Worm (Caenorhabditis elegans) whole organism, L4 larva: ENCODE data around the gene abhd-5.2.

Experiments used
- R02D3.7 ChIP-seq: fragments of 150-350 bp; sonication (generic microtip); optimal IDR thresholded peaks from 3 replicates; lab custom pipeline; 2014; ENCODE audit warnings: missing biosample characterization, missing genetic modification characterization
- T26A8.4 ChIP-seq: fragments of 200-800 bp; sonication (Bioruptor generic); IDR thresholded peaks from 2 replicates; pipeline ENCODE4 v1.3.6; 2022; ENCODE audit warnings: missing genetic modification characterization, missing compliant biosample characterization
- arid-1 ChIP-seq: fragments of 200-800 bp; sonication (Bioruptor generic); conservative IDR thresholded peaks from 2 replicates; pipeline ENCODE4 v1.3.6; 2022; ENCODE audit warnings: missing genetic modification reagents, missing genetic modification characterization, missing compliant biosample characterization
- daf-16 ChIP-seq, 3 experiments: sonication (generic microtip); optimal IDR thresholded peaks; 2 replicates each; lab custom pipeline; 2016 to 2017; ENCODE audit warnings: missing genetic modification characterization in 3 of 3, missing genetic modification reagents in 3 of 3, mild to moderate bottlenecking in 2 of 3, missing compliant biosample characterization in 2 of 3, missing biosample characterization in 1 of 3, moderate library complexity in 1 of 3
- egl-27 ChIP-seq: sonication (generic microtip); optimal IDR thresholded peaks from 3 replicates; lab custom pipeline; 2017; ENCODE audit warnings: missing biosample characterization, missing genetic modification reagents, missing genetic modification characterization
- hmg-1.1 ChIP-seq: fragments of 200-800 bp; sonication (Bioruptor generic); IDR thresholded peaks from 2 replicates; pipeline ENCODE4 v1.3.6; 2022; ENCODE audit warnings: missing genetic modification reagents, missing genetic modification characterization, missing compliant biosample characterization
- lim-7 ChIP-seq: fragments of 200-800 bp; sonication (Bioruptor generic); IDR thresholded peaks from 2 replicates; pipeline ENCODE4 v1.3.6; 2022; ENCODE audit warnings: missing genetic modification characterization, missing compliant biosample characterization
- mxl-3 ChIP-seq: fragments of 200-800 bp; sonication (Bioruptor generic); optimal IDR thresholded peaks from 2 replicates; lab custom pipeline; 2018; ENCODE audit warnings: mild to moderate bottlenecking, missing genetic modification characterization, missing compliant biosample characterization
- nhr-42 ChIP-seq: fragments of 200-800 bp; sonication (Bioruptor generic); IDR thresholded peaks from 2 replicates; pipeline ENCODE4 v1.3.6; 2022; ENCODE audit warnings: missing genetic modification characterization, missing compliant biosample characterization
- pha-4 ChIP-seq, 2 experiments: fragments of 150-350 bp in 1 of 2; fragments of 200-800 bp in 1 of 2; sonication (Bioruptor generic) in 1 of 2; IDR thresholded peaks in 1 of 2; optimal IDR thresholded peaks in 1 of 2; 2 replicates each; pipeline versions ENCODE4 v1.3.6 to Lab custom; 2014 to 2022; ENCODE audit warnings: missing genetic modification characterization in 2 of 2, missing genetic modification reagents in 2 of 2, missing biosample characterization in 1 of 2, missing compliant biosample characterization in 1 of 2
- set-16 ChIP-seq: fragments of 200-800 bp; sonication (Bioruptor generic); IDR thresholded peaks from 2 replicates; pipeline ENCODE4 v1.3.6; 2022; ENCODE audit warnings: missing genetic modification reagents, missing genetic modification characterization, missing compliant biosample characterization
- snpc-4 ChIP-seq: fragments of 150-350 bp; optimal IDR thresholded peaks from 2 replicates; lab custom pipeline; 2014; ENCODE audit warnings: missing biosample characterization, missing genetic modification characterization
- unc-62 ChIP-seq, 3 experiments: fragments of 150-350 bp in 1 of 3; sonication (generic microtip); optimal IDR thresholded peaks in 2 of 3; peaks in 1 of 3; 1 replicate in 1 of 3; 2 replicates in 2 of 3; lab custom pipeline; 2014 to 2017; ENCODE audit warnings: missing biosample characterization in 3 of 3, missing genetic modification characterization in 3 of 3, missing genetic modification reagents in 3 of 3, missing genotype in 1 of 3
- zfp-2 ChIP-seq: sonication (generic microtip); optimal IDR thresholded peaks from 2 replicates; lab custom pipeline; 2016; ENCODE audit warnings: mild to moderate bottlenecking, missing genetic modification characterization, missing compliant biosample characterization

DNA sequence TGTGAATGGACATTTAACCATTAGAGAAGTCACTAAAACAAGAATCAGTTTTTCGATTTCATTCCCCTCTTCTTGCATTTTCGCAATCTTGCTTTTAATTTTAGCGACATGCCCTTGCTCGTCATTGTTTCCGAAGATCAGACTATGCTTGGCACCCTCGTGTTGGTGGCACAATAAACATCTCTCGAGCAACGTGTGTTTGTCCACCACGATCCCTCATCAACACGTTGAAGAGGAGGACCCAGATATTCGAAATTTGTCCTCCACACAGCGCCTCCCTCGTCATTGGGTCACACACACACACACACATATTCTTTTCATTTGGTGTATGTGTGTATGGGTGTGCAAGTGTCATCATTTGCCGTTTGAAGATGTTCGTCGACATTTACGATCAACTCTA lies 20.9 kb downstream of the abhd-5.2 start, which contains the start of gene srd-32:
- TF ChIP-seq pha-4 (GFP tag; IDR thresholded peaks at IDR 0.05; lab: Robert Waterston, UW) (no peak), pha-4 (tag; optimal IDR thresholded peaks at IDR 0.05; lab: Kevin White, UChicago) (no peak), egl-27 (tag; lab: Kevin White, UChicago) (no peak), unc-62 (GFP tag; optimal IDR thresholded peaks at IDR 0.05 in 1 of 2; lab: Kevin White, UChicago) (no peak), unc-62 (tag; optimal IDR thresholded peaks at IDR 0.05; lab: Kevin White, UChicago) (no peak), hmg-1.1 (no peak), snpc-4 (tag; lab: Kevin White, UChicago) (no peak), set-16 (GFP tag; lab: Robert Waterston, UW) (no peak), nhr-42 (no peak), lim-7 (GFP tag; lab: Robert Waterston, UW) (no peak), zfp-2 (tag; lab: Kevin White, UChicago) (no peak), R02D3.7 (tag; lab: Kevin White, UChicago) (no peak), daf-16 (GFP tag; optimal IDR thresholded peaks at IDR 0.05; lab: Kevin White, UChicago) (no peak), daf-16 (tag; optimal IDR thresholded peaks at IDR 0.05; lab: Kevin White, UChicago) (no peak), mxl-3 (GFP tag; lab: Kevin White, UChicago) (peak; percentile 39), T26A8.4 (GFP tag; lab: Robert Waterston, UW) (no peak), arid-1 (GFP tag; lab: Robert Waterston, UW) (no peak)
